Fruit fly (Drosophila melanogaster) whole organism, prepupa: ENCODE data around the gene MtnD.

Experiments used
- Blimp-1 ChIP-seq: fragments of 200-800 bp; sonication (Bioruptor generic); optimal IDR thresholded peaks from 3 replicates; lab custom pipeline; 2017; ENCODE audit warnings: missing biosample characterization, missing genetic modification characterization, mild to moderate bottlenecking, moderate library complexity, missing genetic modification reagents
- CG10631 ChIP-seq: fragments of 200-800 bp; sonication (Bioruptor generic); optimal IDR thresholded peaks from 2 replicates; lab custom pipeline; 2016; ENCODE audit warnings: missing biosample characterization, missing genetic modification characterization
- CG11294 ChIP-seq: fragments of 200-800 bp; sonication (Bioruptor generic); IDR thresholded peaks from 2 replicates; pipeline ENCODE4 v1.3.6; 2022; ENCODE audit warnings: missing biosample characterization, missing genetic modification characterization
- CG11762 ChIP-seq: fragments of 200-800 bp; sonication (Bioruptor generic); optimal IDR thresholded peaks from 3 replicates; lab custom pipeline; 2016; ENCODE audit warnings: missing biosample characterization, missing genetic modification characterization; ENCODE audit not compliant: insufficient read depth
- CG11902 ChIP-seq: fragments of 200-800 bp; sonication (Bioruptor generic); optimal IDR thresholded peaks from 3 replicates; lab custom pipeline; 2016; ENCODE audit warnings: missing biosample characterization, missing genetic modification characterization
- CG15336 ChIP-seq: fragments of 200-800 bp; sonication (Bioruptor generic); IDR thresholded peaks from 2 replicates; pipeline ENCODE4 v1.3.6; 2022; ENCODE audit warnings: missing biosample characterization, missing genetic modification characterization
- CG16779 ChIP-seq: fragments of 200-800 bp; sonication (Bioruptor generic); optimal IDR thresholded peaks from 3 replicates; lab custom pipeline; 2017; ENCODE audit warnings: missing biosample characterization, mild to moderate bottlenecking, missing genetic modification characterization
- CG3032 ChIP-seq: fragments of 200-800 bp; optimal IDR thresholded peaks from 2 replicates; lab custom pipeline; 2019; ENCODE audit warnings: missing biosample characterization, mild to moderate bottlenecking, missing genetic modification characterization, moderate library complexity
- CG31627 ChIP-seq: fragments of 200-800 bp; sonication (Bioruptor generic); optimal IDR thresholded peaks from 3 replicates; lab custom pipeline; 2016; ENCODE audit warnings: missing biosample characterization, missing genetic modification characterization
- CG32006 ChIP-seq: fragments of 200-800 bp; sonication (Bioruptor generic); optimal IDR thresholded peaks from 3 replicates; lab custom pipeline; 2017; ENCODE audit warnings: missing biosample characterization, mild to moderate bottlenecking, missing genetic modification characterization
- CG34406 ChIP-seq: fragments of 200-800 bp; sonication (Bioruptor generic); optimal IDR thresholded peaks from 3 replicates; lab custom pipeline; 2016; ENCODE audit warnings: missing biosample characterization, missing genetic modification characterization
- CG4318 ChIP-seq: fragments of 200-800 bp; sonication (Bioruptor generic); optimal IDR thresholded peaks from 3 replicates; lab custom pipeline; 2017; ENCODE audit warnings: missing biosample characterization, mild to moderate bottlenecking, missing genetic modification characterization
- CG6163 ChIP-seq: fragments of 200-800 bp; sonication (Bioruptor generic); IDR thresholded peaks from 3 replicates; pipeline ENCODE4 v1.3.6; 2022; ENCODE audit warnings: missing biosample characterization, missing genetic modification characterization
- CG6276 ChIP-seq: fragments of 200-800 bp; sonication (Bioruptor generic); optimal IDR thresholded peaks from 2 replicates; lab custom pipeline; 2017; ENCODE audit warnings: missing biosample characterization, mild to moderate bottlenecking, missing genetic modification characterization
- CG6792 ChIP-seq: fragments of 200-800 bp; sonication (Bioruptor generic); optimal IDR thresholded peaks from 3 replicates; lab custom pipeline; 2016; ENCODE audit warnings: missing biosample characterization, missing genetic modification characterization
- CG6854 ChIP-seq: fragments of 200-800 bp; sonication (Bioruptor generic); optimal IDR thresholded peaks from 2 replicates; lab custom pipeline; 2017; ENCODE audit warnings: missing biosample characterization, mild to moderate bottlenecking, missing genetic modification characterization
- CG7368 ChIP-seq: fragments of 200-800 bp; sonication (Bioruptor generic); optimal IDR thresholded peaks from 3 replicates; lab custom pipeline; 2016; ENCODE audit warnings: missing biosample characterization, missing genetic modification characterization
- CG8119 ChIP-seq: fragments of 200-800 bp; sonication (Bioruptor generic); IDR thresholded peaks from 3 replicates; pipeline ENCODE4 v1.3.6; 2022; ENCODE audit warnings: missing biosample characterization, missing genetic modification characterization
- CG8319 ChIP-seq: fragments of 200-800 bp; sonication (Bioruptor generic); optimal IDR thresholded peaks from 3 replicates; lab custom pipeline; 2016; ENCODE audit warnings: missing biosample characterization, missing genetic modification characterization
- CG8632 ChIP-seq: fragments of 200-800 bp; sonication (Bioruptor generic); optimal IDR thresholded peaks from 3 replicates; lab custom pipeline; 2016; ENCODE audit warnings: missing biosample characterization, missing genetic modification characterization
- CG9139 ChIP-seq: fragments of 200-800 bp; sonication (Bioruptor generic); optimal IDR thresholded peaks from 3 replicates; lab custom pipeline; 2017; ENCODE audit warnings: missing biosample characterization, mild to moderate bottlenecking, missing genetic modification characterization
- Eip75B ChIP-seq: fragments of 200-800 bp; sonication (Bioruptor generic); optimal IDR thresholded peaks from 3 replicates; lab custom pipeline; 2016; ENCODE audit warnings: missing biosample characterization, missing genetic modification characterization
- Eip78C ChIP-seq: fragments of 200-800 bp; sonication (Bioruptor generic); peaks from one replicate; lab custom pipeline; 2016; ENCODE audit warnings: missing biosample characterization, missing genetic modification characterization
- Eip93F ChIP-seq: fragments of 200-800 bp; sonication (Bioruptor generic); optimal IDR thresholded peaks from 2 replicates; lab custom pipeline; 2016; ENCODE audit warnings: missing biosample characterization, mild to moderate bottlenecking, missing genetic modification characterization
- Ets21C ChIP-seq: fragments of 200-800 bp; sonication (Bioruptor generic); optimal IDR thresholded peaks from 3 replicates; lab custom pipeline; 2016; ENCODE audit warnings: missing biosample characterization, missing genetic modification characterization
- Hr38 ChIP-seq: sonication (Bioruptor generic); optimal IDR thresholded peaks from 2 replicates; lab custom pipeline; 2016; ENCODE audit warnings: missing biosample characterization, missing genetic modification characterization
- Hr39 ChIP-seq: fragments of 200-800 bp; sonication (Bioruptor generic); optimal IDR thresholded peaks from 2 replicates; lab custom pipeline; 2016; ENCODE audit warnings: missing biosample characterization, missing genetic modification characterization
- Hr4 ChIP-seq: fragments of 200-800 bp; sonication (Bioruptor generic); optimal IDR thresholded peaks from 3 replicates; lab custom pipeline; 2016; ENCODE audit warnings: missing biosample characterization, missing genetic modification characterization
- Lpt ChIP-seq: fragments of 200-800 bp; sonication (Bioruptor generic); optimal IDR thresholded peaks from 3 replicates; lab custom pipeline; 2016; ENCODE audit warnings: missing biosample characterization, missing genetic modification characterization
- Met ChIP-seq: fragments of 200-800 bp; sonication (Bioruptor generic); optimal IDR thresholded peaks from 3 replicates; lab custom pipeline; 2016; ENCODE audit warnings: missing biosample characterization, missing genetic modification characterization
- OdsH ChIP-seq: fragments of 200-800 bp; sonication (Bioruptor generic); optimal IDR thresholded peaks from 3 replicates; lab custom pipeline; 2016; ENCODE audit warnings: missing biosample characterization, missing genetic modification characterization
- Sox102F ChIP-seq: fragments of 200-800 bp; sonication (Bioruptor generic); optimal IDR thresholded peaks from 2 replicates; lab custom pipeline; 2016; ENCODE audit warnings: missing biosample characterization, mild to moderate bottlenecking, missing genetic modification characterization
- Sox14 ChIP-seq: fragments of 200-800 bp; sonication (Bioruptor generic); optimal IDR thresholded peaks from 3 replicates; lab custom pipeline; 2016; ENCODE audit warnings: missing biosample characterization, missing genetic modification characterization
- Sox15 ChIP-seq: fragments of 200-800 bp; sonication (Bioruptor generic); optimal IDR thresholded peaks from 3 replicates; lab custom pipeline; 2016; ENCODE audit warnings: missing biosample characterization, missing genetic modification characterization
- acj6 ChIP-seq: fragments of 200-800 bp; sonication (Bioruptor generic); optimal IDR thresholded peaks from 3 replicates; lab custom pipeline; 2016; ENCODE audit warnings: missing biosample characterization, missing genetic modification characterization
- dac ChIP-seq: fragments of 200-800 bp; sonication (Bioruptor generic); optimal IDR thresholded peaks from 2 replicates; lab custom pipeline; 2017; ENCODE audit warnings: missing biosample characterization, mild to moderate bottlenecking, missing genetic modification characterization
- eg ChIP-seq: fragments of 200-800 bp; sonication (Bioruptor generic); IDR thresholded peaks from 3 replicates; pipeline ENCODE4 v1.3.6; 2022; ENCODE audit warnings: missing biosample characterization, missing genetic modification characterization
- esn ChIP-seq: fragments of 200-800 bp; sonication (Bioruptor generic); optimal IDR thresholded peaks from 2 replicates; lab custom pipeline; 2016; ENCODE audit warnings: missing biosample characterization, mild to moderate bottlenecking, missing genetic modification characterization, moderate library complexity
- fd85E ChIP-seq: fragments of 200-800 bp; sonication (Bioruptor generic); optimal IDR thresholded peaks from 3 replicates; lab custom pipeline; 2016; ENCODE audit warnings: missing biosample characterization, missing genetic modification characterization
- fkh ChIP-seq: fragments of 200-800 bp; sonication (Bioruptor generic); optimal IDR thresholded peaks from 3 replicates; lab custom pipeline; 2017; ENCODE audit warnings: missing biosample characterization, mild to moderate bottlenecking, missing genetic modification characterization, moderate library complexity
- lz ChIP-seq: fragments of 200-800 bp; sonication (Bioruptor generic); optimal IDR thresholded peaks from 3 replicates; lab custom pipeline; 2016; ENCODE audit warnings: missing biosample characterization, missing genetic modification characterization
- net ChIP-seq: fragments of 200-800 bp; sonication (Bioruptor generic); optimal IDR thresholded peaks from 3 replicates; lab custom pipeline; 2016; ENCODE audit warnings: missing biosample characterization, missing genetic modification characterization
- salr ChIP-seq, 2 experiments: fragments of 200-800 bp; sonication (Bioruptor generic); optimal IDR thresholded peaks; 3 replicates each; lab custom pipeline; 2016 to 2018; ENCODE audit warnings: missing biosample characterization in 2 of 2, missing genetic modification characterization in 2 of 2, mild to moderate bottlenecking in 1 of 2
- spab ChIP-seq: fragments of 200-800 bp; sonication (Bioruptor generic); optimal IDR thresholded peaks from 2 replicates; lab custom pipeline; 2017; ENCODE audit warnings: missing biosample characterization, mild to moderate bottlenecking, missing genetic modification characterization, missing genetic modification reagents
- ss ChIP-seq, 2 experiments: fragments of 200-800 bp; sonication (Bioruptor generic); optimal IDR thresholded peaks; 2 replicates in 1 of 2; 3 replicates in 1 of 2; lab custom pipeline; 2017 to 2018; ENCODE audit warnings: mild to moderate bottlenecking in 2 of 2, missing biosample characterization in 2 of 2, missing genetic modification characterization in 2 of 2, moderate library complexity in 1 of 2
- svp ChIP-seq: fragments of 200-800 bp; sonication (Bioruptor generic); peaks from one replicate; lab custom pipeline; 2016; ENCODE audit warnings: missing biosample characterization, missing genetic modification characterization
- topi ChIP-seq: fragments of 200-800 bp; sonication (Bioruptor generic); optimal IDR thresholded peaks from 3 replicates; lab custom pipeline; 2016; ENCODE audit warnings: missing biosample characterization, missing genetic modification characterization
- vri ChIP-seq: fragments of 200-800 bp; sonication (Bioruptor generic); optimal IDR thresholded peaks from 3 replicates; lab custom pipeline; 2016; ENCODE audit warnings: missing biosample characterization, mild to moderate bottlenecking, missing genetic modification characterization

MtnD gene

dm6 chr3R:20545678-20546077 lies 10.9 kb downstream of the MtnD start:
- TF ChIP-seq Eip93F (GFP tag; lab: Kevin White, UChicago) (no peak), CG6276 (GFP tag; lab: Kevin White, UChicago) (no peak), CG32006 (GFP tag; lab: Kevin White, UChicago) (no peak), fkh (GFP tag; lab: Kevin White, UChicago) (peak; percentile 54), CG4318 (GFP tag; lab: Kevin White, UChicago) (no peak), CG6163 (peak; percentile 31; the same call in 1 of the 3 replicates), Hr38 (no peak), OdsH (GFP tag; lab: Kevin White, UChicago) (no peak), dac (GFP tag; lab: Kevin White, UChicago) (no peak), CG11762 (no peak), Hr39 (GFP tag; lab: Kevin White, UChicago) (no peak), Met (no peak), CG10631 (GFP tag; lab: Kevin White, UChicago) (no peak), CG8119 (GFP tag; lab: Robert Waterston, UW) (no peak), Sox102F (no peak), CG3032 (tag; lab: Kevin White, UChicago) (no peak), Hr4 (no peak), acj6 (no peak), ss (GFP tag; optimal IDR thresholded peaks at IDR 0.05; lab: Kevin White, UChicago) (no peak), Ets21C (GFP tag; lab: Kevin White, UChicago) (no peak), CG7368 (no peak), Eip75B (GFP tag; lab: Kevin White, UChicago) (no peak), eg (GFP tag; lab: Robert Waterston, UW) (peak; percentile 45; the same call in 1 of the 3 replicates), CG8319 (GFP tag; lab: Kevin White, UChicago) (no peak), CG6854 (GFP tag; lab: Kevin White, UChicago) (no peak), esn (no peak), spab (GFP tag; lab: Kevin White, UChicago) (no peak), Sox15 (no peak), svp (GFP tag; lab: Kevin White, UChicago) (peak; percentile 62), lz (GFP tag; lab: Kevin White, UChicago) (no peak), CG34406 (no peak), net (GFP tag; lab: Kevin White, UChicago) (no peak), Lpt (GFP tag; lab: Kevin White, UChicago) (no peak)

- no peak for TF ChIP-seq CG11902 (GFP tag; lab: Kevin White, UChicago)
- TF ChIP-seq svp (GFP tag; lab: Kevin White, UChicago) = peak; percentile 31
- TF ChIP-seq CG4318 (GFP tag; lab: Kevin White, UChicago) = no peak
- no peak for TF ChIP-seq CG34406
- TF ChIP-seq spab (GFP tag; lab: Kevin White, UChicago) = no peak
- no peak for TF ChIP-seq CG11762
- TF ChIP-seq net (GFP tag; lab: Kevin White, UChicago) = no peak
- TF ChIP-seq CG8119 (GFP tag; lab: Robert Waterston, UW) = no peak
- no peak for TF ChIP-seq CG16779 (tag; lab: Kevin White, UChicago)
- TF ChIP-seq Blimp-1 = no peak
- no peak for TF ChIP-seq CG11294
- TF ChIP-seq Hr4 = peak; percentile 37
- TF ChIP-seq Hr39 (GFP tag; lab: Kevin White, UChicago) = peak; percentile 1
- TF ChIP-seq CG6854 (GFP tag; lab: Kevin White, UChicago) = no peak
- TF ChIP-seq Sox102F = no peak
- TF ChIP-seq CG7368 = no peak
- TF ChIP-seq CG15336 (GFP tag; lab: Robert Waterston, UW) = peak; percentile 49
- no peak for TF ChIP-seq dac (GFP tag; lab: Kevin White, UChicago)
- peak; percentile 19; the same call in 1 of the 3 replicates for TF ChIP-seq CG6163
- no peak for TF ChIP-seq topi (GFP tag; lab: Kevin White, UChicago)
- no peak for TF ChIP-seq fd85E (GFP tag; lab: Kevin White, UChicago)
- no peak for TF ChIP-seq salr (GFP tag; optimal IDR thresholded peaks at IDR 0.05; lab: Kevin White, UChicago)
- TF ChIP-seq CG6792 (GFP tag; lab: Kevin White, UChicago) = no peak
- no peak for TF ChIP-seq CG31627 (GFP tag; lab: Kevin White, UChicago)
- TF ChIP-seq Sox14 (GFP tag; lab: Kevin White, UChicago) = no peak
- peak; percentile 70 for TF ChIP-seq Eip78C (GFP tag; lab: Kevin White, UChicago)
- TF ChIP-seq CG9139 (GFP tag; lab: Kevin White, UChicago) = no peak
- no peak for TF ChIP-seq CG8319 (GFP tag; lab: Kevin White, UChicago)
- TF ChIP-seq CG8632 (GFP tag; lab: Kevin White, UChicago) = no peak
- TF ChIP-seq lz (GFP tag; lab: Kevin White, UChicago) = no peak
- TF ChIP-seq vri (GFP tag; lab: Kevin White, UChicago) = peak; percentile 59
These were observed 12.2 kb downstream of the MtnD start for dm6 chr3R:20546662-20547620.
